Worm (Caenorhabditis elegans) whole organism, early embryonic: ENCODE results near the gene gcy-7.

Source experiments
- B0310.2 ChIP-seq: sonication (generic microtip); optimal IDR thresholded peaks from 2 replicates; lab custom pipeline; 2016; ENCODE audit warnings: mild to moderate bottlenecking, missing genetic modification characterization, missing compliant biosample characterization
- aly-1 ChIP-seq: sonication (generic microtip); optimal IDR thresholded peaks from 2 replicates; lab custom pipeline; 2016; ENCODE audit warnings: missing genetic modification characterization, missing compliant biosample characterization
- hmbx-1 ChIP-seq: sonication (generic microtip); optimal IDR thresholded peaks from 2 replicates; lab custom pipeline; 2016; ENCODE audit warnings: mild to moderate bottlenecking, missing genetic modification characterization, missing compliant biosample characterization
- tbx-11 ChIP-seq: fragments of 200-800 bp; sonication (Bioruptor generic); IDR thresholded peaks from 2 replicates; pipeline ENCODE4 v1.3.6; 2022; ENCODE audit warnings: missing genetic modification characterization, missing compliant biosample characterization

- TF ChIP-seq hmbx-1 (tag; lab: Kevin White, UChicago) (no peak), B0310.2 (tag; lab: Kevin White, UChicago) (no peak), tbx-11 (GFP tag; lab: Robert Waterston, UW) (no peak), aly-1 (tag; lab: Kevin White, UChicago) (no peak)
Measured at ce11 chrV:8383716-8384115, 3.4 kb upstream of the gcy-7 start, which contains the start of gene F52E1.14.
